Fruit fly (Drosophila melanogaster): ENCODE results near the gene RagA-B.

The RagA-B gene

DNA sequence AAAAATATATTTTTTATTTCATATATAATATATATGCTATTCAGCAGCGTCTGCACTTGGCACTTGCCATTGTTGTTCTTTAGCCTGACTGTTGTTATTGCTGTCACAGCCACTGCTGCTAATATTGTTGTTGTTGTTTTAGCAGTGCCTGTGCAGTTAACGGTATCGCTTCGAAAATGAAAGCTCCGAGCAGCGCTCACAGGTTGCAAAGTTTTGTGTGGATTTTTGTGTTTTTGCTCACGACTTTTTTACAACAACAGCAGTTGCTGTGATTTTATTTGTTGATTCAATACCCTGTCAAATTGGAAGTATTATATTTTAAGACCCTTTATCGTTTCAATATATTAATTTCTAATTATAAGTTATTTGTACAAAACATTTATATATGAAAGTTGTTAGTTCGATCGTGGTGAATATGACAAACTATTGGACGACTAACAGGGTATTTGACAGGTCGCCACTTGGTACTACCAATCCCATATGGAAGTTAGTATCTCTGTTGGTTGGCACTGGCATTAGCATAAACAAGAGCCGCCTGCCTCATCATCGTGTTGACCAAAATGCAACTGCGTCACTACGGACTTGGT, 20.3 kb downstream of the RagA-B start (continued):
- TF ChIP-seq da (GFP tag; optimal IDR thresholded peaks at IDR 0.05) (no peak), Oli (tag; optimal IDR thresholded peaks at IDR 0.05) (peak; percentile 48), cad (GFP tag; optimal IDR thresholded peaks at IDR 0.05) (no peak), CG8478 (optimal IDR thresholded peaks at IDR 0.05) (no peak), Max (GFP tag; optimal IDR thresholded peaks at IDR 0.05) (no peak), sr (GFP tag; IDR thresholded peaks at IDR 0.05) (no peak), hkb (optimal IDR thresholded peaks at IDR 0.05) (no peak), hkb (GFP tag; IDR thresholded peaks at IDR 0.05) (0 out of 2 replicates have a peak, but pooled peaks have one; percentile 25), chinmo (GFP tag; IDR thresholded peaks at IDR 0.05; ENCODE audit: partially characterized antibody) (no peak), CG34422 (GFP tag; IDR thresholded peaks at IDR 0.05) (no peak), Dip3 (GFP tag; optimal IDR thresholded peaks at IDR 0.05) (no peak), h (optimal IDR thresholded peaks at IDR 0.05) (no peak), CG17912 (GFP tag; optimal IDR thresholded peaks at IDR 0.05) (no peak), CG17568 (GFP tag; optimal IDR thresholded peaks at IDR 0.05) (no peak), cato (GFP tag; optimal IDR thresholded peaks at IDR 0.05; ENCODE audit: borderline replicate concordance) (no peak), CG10979 (tag; optimal IDR thresholded peaks at IDR 0.05) (peak; percentile 41), zfh1 (GFP tag; IDR thresholded peaks at IDR 0.05) (0 out of 3 replicates have a peak, but pooled peaks have one; percentile 15), CG8388 (GFP tag; optimal IDR thresholded peaks at IDR 0.05) (peak; percentile 44), her (GFP tag; optimal IDR thresholded peaks at IDR 0.05) (no peak), bsh (GFP tag; optimal IDR thresholded peaks at IDR 0.05) (peak in 1 of 2 experiments; percentile 38), chif (GFP tag; optimal IDR thresholded peaks at IDR 0.05) (no peak), slbo (GFP tag; IDR thresholded peaks at IDR 0.05) (no peak), Hr3 (GFP tag; optimal IDR thresholded peaks at IDR 0.05) (no peak), dmrt99B (tag; optimal IDR thresholded peaks at IDR 0.05) (peak; percentile 76), CG8765 (GFP tag; IDR thresholded peaks at IDR 0.05) (no peak), peb (GFP tag; IDR thresholded peaks at IDR 0.05) (no peak), YL-1 (GFP tag; optimal IDR thresholded peaks at IDR 0.05) (no peak), CG8290 (GFP tag; optimal IDR thresholded peaks at IDR 0.05) (no peak), CG8290 (tag; optimal IDR thresholded peaks at IDR 0.05) (no peak), CG10366 (GFP tag; IDR thresholded peaks at IDR 0.05) (peak; percentile 27; the same call in 1 of the 2 replicates), al (GFP tag; IDR thresholded peaks at IDR 0.05) (no peak), HLHmδ (GFP tag; optimal IDR thresholded peaks at IDR 0.05) (no peak), CG16863 (GFP tag; optimal IDR thresholded peaks at IDR 0.05) (no peak), bbx (GFP tag; IDR thresholded peaks at IDR 0.05; ENCODE audit: partially characterized antibody) (no peak), eyg (GFP tag; optimal IDR thresholded peaks at IDR 0.05) (no peak), sc (optimal IDR thresholded peaks at IDR 0.05) (no peak), sc (GFP tag; optimal IDR thresholded peaks at IDR 0.05) (peak; percentile 19), inv (GFP tag; IDR thresholded peaks at IDR 0.05; ENCODE audit: partially characterized antibody) (no peak), Trl (optimal IDR thresholded peaks at IDR 0.05) (no peak), Trl (GFP tag; optimal IDR thresholded peaks at IDR 0.05) (no peak), CG18619 (GFP tag; optimal IDR thresholded peaks at IDR 0.05) (no peak), CG7271 (tag; optimal IDR thresholded peaks at IDR 0.05) (no peak), Ptx1 (GFP tag; IDR thresholded peaks at IDR 0.05) (0 out of 2 replicates have a peak, but pooled peaks have one; percentile 31), lbe (GFP tag; optimal IDR thresholded peaks at IDR 0.05) (no peak), CG7786 (GFP tag; optimal IDR thresholded peaks at IDR 0.05) (no peak), en (GFP tag; optimal IDR thresholded peaks at IDR 0.05) (no peak), CG7963 (GFP tag; IDR thresholded peaks at IDR 0.05; ENCODE audit: partially characterized antibody) (no peak), wek (GFP tag; optimal IDR thresholded peaks at IDR 0.05) (no peak), CG17186 (GFP tag; optimal IDR thresholded peaks at IDR 0.05) (no peak), CG16779 (GFP tag; IDR thresholded peaks at IDR 0.05) (no peak), CG32532 (GFP tag; IDR thresholded peaks at IDR 0.05) (no peak), salm (tag; optimal IDR thresholded peaks at IDR 0.05) (peak; percentile 4), Deaf1 (tag; optimal IDR thresholded peaks at IDR 0.05) (no peak)
